Fruit fly (Drosophila melanogaster) ovary, adult (tissue): ENCODE measurements around the gene jigr1.

Source experiments
- CG17801 ChIP-seq: fragments of 200-800 bp; optimal IDR thresholded peaks from 2 replicates; lab custom pipeline; 2019; ENCODE audit warnings: missing biosample characterization, mild to moderate bottlenecking, missing genetic modification characterization, moderate library complexity; ENCODE audit not compliant: partially characterized antibody

jigr1 gene

dm6 chr3R:25628657-25629056 lies 9.0 kb upstream of the jigr1 start:
- no peak for TF ChIP-seq CG17801

dm6 chr3R:25630541-25630940 lies 7.1 kb upstream of the jigr1 start:
- no peak for TF ChIP-seq CG17801

dm6 chr3R:25631079-25631478 lies 6.6 kb upstream of the jigr1 start:
- TF ChIP-seq CG17801 = no peak

- TF ChIP-seq CG17801 = no peak
Observed at dm6 chr3R:25633865-25634460, 3.7 kb upstream of the jigr1 start.

- no peak for TF ChIP-seq CG17801
Observed at dm6 chr3R:25638381-25638780, 738 bp downstream of the jigr1 start.

dm6 chr3R:25638961-25639360 lies 1.3 kb downstream of the jigr1 start:
- peak; percentile 90 for TF ChIP-seq CG17801

- peak; percentile 86 for TF ChIP-seq CG17801
Observed at dm6 chr3R:25640463-25640862, 2.8 kb downstream of the jigr1 start.

dm6 chr3R:25644172-25644571 lies 6.5 kb downstream of the jigr1 start:
- TF ChIP-seq CG17801 = no peak

dm6 chr3R:25646882-25647518 lies 9.4 kb downstream of the jigr1 start:
- peak; percentile 78 for TF ChIP-seq CG17801

dm6 chr3R:25647577-25648257 lies 10.1 kb downstream of the jigr1 start:
- TF ChIP-seq CG17801 = peak; percentile 87

dm6 chr3R:25648258-25648606 lies 10.6 kb downstream of the jigr1 start:
- no peak for TF ChIP-seq CG17801

- no peak for TF ChIP-seq CG17801
Observed at dm6 chr3R:25650417-25650816, 12.8 kb downstream of the jigr1 start.

dm6 chr3R:25651414-25651813 lies 13.8 kb downstream of the jigr1 start:
- TF ChIP-seq CG17801 = peak; percentile 48

dm6 chr3R:25652066-25652720 lies 14.6 kb downstream of the jigr1 start:
- TF ChIP-seq CG17801 = peak; percentile 24

- TF ChIP-seq CG17801 = no peak
Observed at dm6 chr3R:25659857-25660417, 22.3 kb downstream of the jigr1 start.

- TF ChIP-seq CG17801 = no peak
Observed at dm6 chr3R:25660985-25661530, 23.4 kb downstream of the jigr1 start, which contains the start of gene Tnks. TSS of gene Tnks (minus strand) at chr3R:25661286.
